Worm (Caenorhabditis elegans) whole organism, L3 larva: ENCODE results near the gene H41C03.3.

Experiments
- R02D3.7 ChIP-seq: fragments of 150-350 bp; optimal IDR thresholded peaks from 2 replicates; lab custom pipeline; 2014; ENCODE audit warnings: missing biosample characterization, missing genetic modification characterization
- ZK546.5 ChIP-seq: sonication (generic microtip); optimal IDR thresholded peaks from 2 replicates; lab custom pipeline; 2017; ENCODE audit warnings: missing biosample characterization, missing genetic modification characterization
- aly-2 ChIP-seq: fragments of 150-350 bp; optimal IDR thresholded peaks from 2 replicates; lab custom pipeline; 2014; ENCODE audit warnings: missing biosample characterization, missing genetic modification characterization
- ceh-16 ChIP-seq: sonication (generic microtip); optimal IDR thresholded peaks from 2 replicates; lab custom pipeline; 2017; ENCODE audit warnings: missing biosample characterization, missing genetic modification characterization
- ceh-82 ChIP-seq: fragments of 150-350 bp; optimal IDR thresholded peaks from 2 replicates; lab custom pipeline; 2014; ENCODE audit warnings: missing biosample characterization, missing genetic modification characterization
- daf-12 ChIP-seq: fragments of 150-350 bp; optimal IDR thresholded peaks from 2 replicates; lab custom pipeline; 2014; ENCODE audit warnings: missing biosample characterization, missing genetic modification reagents, missing genetic modification characterization
- egl-5 ChIP-seq: fragments of 150-350 bp; optimal IDR thresholded peaks from 2 replicates; lab custom pipeline; 2017; ENCODE audit warnings: missing biosample characterization, missing genetic modification reagents, missing genetic modification characterization, inconsistent platforms
- elt-2 ChIP-seq: sonication (generic microtip); optimal IDR thresholded peaks from 2 replicates; lab custom pipeline; 2016; ENCODE audit warnings: missing genetic modification reagents, mild to moderate bottlenecking, missing genetic modification characterization, missing compliant biosample characterization
- elt-3 ChIP-seq, 3 experiments: fragments of 150-350 bp in 1 of 3; sonication (generic microtip) in 2 of 3; optimal IDR thresholded peaks; 2 replicates in 2 of 3; 4 replicates in 1 of 3; lab custom pipeline; 2014 to 2017; ENCODE audit warnings: missing biosample characterization in 3 of 3, missing genetic modification characterization in 3 of 3
- eor-1 ChIP-seq, 2 experiments: fragments of 150-350 bp; optimal IDR thresholded peaks; 2 replicates each; lab custom pipeline; 2014 to 2018; ENCODE audit warnings: missing biosample characterization in 2 of 2, missing genetic modification characterization in 2 of 2
- fos-1 ChIP-seq: fragments of 150-350 bp; optimal IDR thresholded peaks from 2 replicates; lab custom pipeline; 2014; ENCODE audit warnings: missing biosample characterization, missing genetic modification characterization
- hmg-11 ChIP-seq: sonication (generic microtip); optimal IDR thresholded peaks from 2 replicates; lab custom pipeline; 2016; ENCODE audit warnings: missing genetic modification characterization, missing compliant biosample characterization
- jun-1 ChIP-seq: fragments of 150-350 bp; optimal IDR thresholded peaks from 2 replicates; lab custom pipeline; 2014; ENCODE audit warnings: missing biosample characterization, missing genetic modification reagents, missing genetic modification characterization
- lin-39 ChIP-seq: fragments of 150-350 bp; optimal IDR thresholded peaks from 2 replicates; lab custom pipeline; 2018; ENCODE audit warnings: missing biosample characterization, missing genetic modification reagents, missing genetic modification characterization
- lsy-12 ChIP-seq: sonication (generic microtip); optimal IDR thresholded peaks from 2 replicates; lab custom pipeline; 2016; ENCODE audit warnings: mild to moderate bottlenecking, missing genetic modification characterization, missing compliant biosample characterization
- mdl-1 ChIP-seq: fragments of 150-350 bp; optimal IDR thresholded peaks from 2 replicates; lab custom pipeline; 2014; ENCODE audit warnings: missing biosample characterization, missing genetic modification characterization
- mml-1 ChIP-seq: fragments of 150-350 bp; sonication (generic microtip); optimal IDR thresholded peaks from 3 replicates; lab custom pipeline; 2014; ENCODE audit warnings: missing biosample characterization, missing genetic modification characterization
- nfya-1 ChIP-seq: sonication (generic microtip); optimal IDR thresholded peaks from 2 replicates; lab custom pipeline; 2017; ENCODE audit warnings: missing genetic modification characterization, mild to moderate bottlenecking, missing compliant biosample characterization, antibody characterized with exemption, moderate library complexity; ENCODE audit not compliant: insufficient read depth
- nhr-12 ChIP-seq: fragments of 150-350 bp; optimal IDR thresholded peaks from 2 replicates; lab custom pipeline; 2014; ENCODE audit warnings: missing biosample characterization, missing genetic modification characterization
- nhr-237 ChIP-seq: fragments of 150-350 bp; optimal IDR thresholded peaks from 2 replicates; lab custom pipeline; 2014; ENCODE audit warnings: missing biosample characterization, missing genetic modification characterization
- nhr-28 ChIP-seq: fragments of 150-350 bp; optimal IDR thresholded peaks from 2 replicates; lab custom pipeline; 2014; ENCODE audit warnings: missing biosample characterization, missing genetic modification characterization
- nhr-67 ChIP-seq: fragments of 150-350 bp; optimal IDR thresholded peaks from 2 replicates; lab custom pipeline; 2014; ENCODE audit warnings: missing biosample characterization, missing genetic modification characterization
- nhr-77 ChIP-seq: fragments of 150-350 bp; optimal IDR thresholded peaks from 2 replicates; lab custom pipeline; 2014; ENCODE audit warnings: missing biosample characterization, missing genetic modification characterization
- pha-4 ChIP-seq: fragments of 150-350 bp; optimal IDR thresholded peaks from 2 replicates; lab custom pipeline; 2014; ENCODE audit warnings: missing biosample characterization, missing genetic modification reagents, missing genetic modification characterization
- pqm-1 ChIP-seq: fragments of 150-350 bp; optimal IDR thresholded peaks from 2 replicates; lab custom pipeline; 2017; ENCODE audit warnings: missing biosample characterization, missing genetic modification characterization, inconsistent platforms
- skn-1 ChIP-seq: fragments of 150-350 bp; optimal IDR thresholded peaks from 2 replicates; lab custom pipeline; 2014; ENCODE audit warnings: missing biosample characterization, missing genetic modification characterization
- snpc-4 ChIP-seq: fragments of 150-350 bp; optimal IDR thresholded peaks from 2 replicates; lab custom pipeline; 2014; ENCODE audit warnings: missing biosample characterization, missing genetic modification characterization
- unc-39 ChIP-seq: sonication (generic microtip); optimal IDR thresholded peaks from 4 replicates; lab custom pipeline; 2017; ENCODE audit warnings: missing biosample characterization, missing genetic modification characterization
- ztf-11 ChIP-seq: fragments of 150-350 bp; optimal IDR thresholded peaks from 2 replicates; lab custom pipeline; 2014; ENCODE audit warnings: missing biosample characterization, missing genetic modification characterization
- ztf-4 ChIP-seq: fragments of 150-350 bp; optimal IDR thresholded peaks from 2 replicates; lab custom pipeline; 2014; ENCODE audit warnings: missing biosample characterization, missing genetic modification characterization

The H41C03.3 gene

DNA sequence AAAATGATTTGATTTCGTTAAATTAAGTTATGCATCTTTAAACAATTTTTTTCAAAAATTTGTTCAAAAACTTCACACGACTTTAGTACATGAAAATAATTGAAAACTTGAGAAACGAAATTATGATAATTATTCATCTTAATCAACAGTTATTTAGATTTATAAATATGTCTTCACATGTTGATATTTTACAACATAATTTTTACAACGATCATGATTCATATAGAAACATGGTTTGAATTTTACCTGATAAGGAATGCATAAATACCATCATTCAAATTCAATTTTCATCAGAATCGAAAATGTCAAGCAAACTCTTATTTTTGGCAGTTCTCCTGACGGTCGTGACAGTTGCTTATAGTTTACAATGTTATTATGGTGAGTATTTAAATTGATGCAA, 18.3 kb downstream of the H41C03.3 start, which contains the start of gene tag-234:
Gene tag-234 (plus strand): TSS at position 301 of the 400 bp plus-strand sequence.
- TF ChIP-seq ceh-82 (tag; lab: Kevin White, UChicago) (no peak), pqm-1 (peak; percentile 47), pha-4 (tag; lab: Kevin White, UChicago) (no peak), elt-2 (tag; lab: Kevin White, UChicago) (peak; percentile 68)

ce11 chrII:5865405-5866308, 20.1 kb downstream of the H41C03.3 start, which contains the start of gene F55C12.19:
TSS of gene F55C12.19 (plus strand) at chrII:5866139.
- TF ChIP-seq fos-1 (tag; lab: Kevin White, UChicago) (peak; percentile 11), R02D3.7 (tag; lab: Kevin White, UChicago) (no peak), unc-39 (tag; lab: Kevin White, UChicago) (no peak), hmg-11 (tag; lab: Kevin White, UChicago) (no peak), elt-2 (tag; lab: Kevin White, UChicago) (peak; percentile 66), lin-39 (tag; lab: Kevin White, UChicago) (no peak), eor-1 (tag; optimal IDR thresholded peaks at IDR 0.05; lab: Kevin White, UChicago) (no peak), pha-4 (tag; lab: Kevin White, UChicago) (peak; percentile 30), ZK546.5 (tag; lab: Kevin White, UChicago) (no peak), pqm-1 (peak; percentile 69), nhr-12 (tag; lab: Kevin White, UChicago) (no peak), nfya-1 (tag; lab: Kevin White, UChicago) (no peak)

ce11 chrII:5866920-5867319, 21.3 kb downstream of the H41C03.3 start:
- TF ChIP-seq nfya-1 (tag; lab: Kevin White, UChicago): peak; percentile 89
- no peak for TF ChIP-seq skn-1 (tag; lab: Kevin White, UChicago)
- TF ChIP-seq jun-1 (tag; lab: Kevin White, UChicago): no peak

ce11 chrII:5871508-5871907, 25.9 kb downstream of the H41C03.3 start:
- TF ChIP-seq nfya-1 (tag; lab: Kevin White, UChicago): peak; percentile 13
- TF ChIP-seq nhr-67 (tag; lab: Kevin White, UChicago): no peak
- no peak for TF ChIP-seq pqm-1
- TF ChIP-seq jun-1 (tag; lab: Kevin White, UChicago): no peak
- no peak for TF ChIP-seq lsy-12
- TF ChIP-seq ztf-11 (tag; lab: Kevin White, UChicago): no peak
- TF ChIP-seq nhr-28 (tag; lab: Kevin White, UChicago): no peak
- TF ChIP-seq snpc-4 (tag; lab: Kevin White, UChicago): no peak
- no peak for TF ChIP-seq elt-3 (tag; optimal IDR thresholded peaks at IDR 0.05; lab: Kevin White, UChicago)
- no peak for TF ChIP-seq aly-2 (tag; lab: Kevin White, UChicago)
- no peak for TF ChIP-seq nhr-237 (tag; lab: Kevin White, UChicago)
- TF ChIP-seq egl-5 (tag; lab: Kevin White, UChicago): peak; percentile 47
- no peak for TF ChIP-seq mml-1 (tag; lab: Kevin White, UChicago)
- no peak for TF ChIP-seq mdl-1 (tag; lab: Kevin White, UChicago)
- TF ChIP-seq pha-4 (tag; lab: Kevin White, UChicago): no peak
- peak; percentile 74 for TF ChIP-seq lin-39 (tag; lab: Kevin White, UChicago)
- TF ChIP-seq, all 47 proteins: peak for 3

DNA sequence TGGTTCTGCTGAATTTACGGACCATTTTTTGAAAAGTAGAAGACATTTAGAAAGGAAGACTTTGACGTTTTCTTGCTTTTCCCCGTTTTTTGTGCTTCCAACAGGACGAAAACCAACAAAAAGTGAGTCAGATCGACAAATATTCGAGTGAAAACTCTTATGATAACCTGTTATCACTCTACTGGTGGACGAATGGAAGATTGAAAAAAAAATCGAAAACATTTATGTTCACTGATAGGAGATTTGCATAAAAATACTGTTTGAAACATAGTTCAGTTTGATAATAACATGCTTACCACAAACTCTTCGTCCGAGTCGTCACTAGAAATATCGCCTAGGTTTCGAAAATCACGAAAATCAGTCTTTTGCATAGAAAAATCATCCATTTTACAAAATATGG, 26.8 kb downstream of the H41C03.3 start:
- TF ChIP-seq nhr-77 (tag; lab: Kevin White, UChicago) (no peak), ZK546.5 (tag; lab: Kevin White, UChicago) (no peak), ceh-16 (tag; lab: Kevin White, UChicago) (no peak), ceh-82 (tag; lab: Kevin White, UChicago) (no peak), lsy-12 (no peak), daf-12 (no peak), elt-2 (tag; lab: Kevin White, UChicago) (peak; percentile 75), ztf-4 (tag; lab: Kevin White, UChicago) (no peak)
- TF ChIP-seq, all 47 proteins: peak for 1
